Fruit fly (Drosophila melanogaster): ENCODE results near the gene Zcchc7.

- TF ChIP-seq CG8478 (optimal IDR thresholded peaks at IDR 0.05): no peak
- TF ChIP-seq usp (GFP tag; optimal IDR thresholded peaks at IDR 0.05): no peak
- no peak for TF ChIP-seq EcR (GFP tag; optimal IDR thresholded peaks at IDR 0.05)
- no peak for TF ChIP-seq Dll (optimal IDR thresholded peaks at IDR 0.05)
- TF ChIP-seq psq (optimal IDR thresholded peaks at IDR 0.05): no peak
Observed at dm6 chr3L:16807558-16807957, 37.6 kb upstream of the Zcchc7 start, which contains the start of gene CG9674.

Measured in whole organism.